Fruit fly (Drosophila melanogaster) Kc167 (cell line): Measurements from ENCODE around the gene lds.

ENCODE experiments used
- h ChIP-seq: fragments of >200 bp; optimal IDR thresholded peaks from 3 replicates; lab custom pipeline; 2018; ENCODE audit warnings: missing external identifiers
- insv ChIP-seq: fragments of >200 bp; optimal IDR thresholded peaks from 3 replicates; lab custom pipeline; 2018; ENCODE audit warnings: missing external identifiers
- psq ChIP-seq: fragments of >200 bp; optimal IDR thresholded peaks from 2 replicates; lab custom pipeline; 2017; ENCODE audit warnings: missing external identifiers

dm6 chr3R:7913551-7913950 is 6.7 kb upstream of the lds start, which contains the start of gene kipf:
- no peak for TF ChIP-seq psq
- TF ChIP-seq h (lab: Kevin White, UChicago): no peak
- TF ChIP-seq insv (lab: Kevin White, UChicago): no peak
